Worm (Caenorhabditis elegans) whole organism, mixed stage, embryonic: ENCODE data around the gene C30H6.8.

Experiments used
- bed-3 ChIP-seq: fragments of 200-800 bp; sonication (Bioruptor generic); optimal IDR thresholded peaks from 3 replicates; lab custom pipeline; 2018; ENCODE audit warnings: mild to moderate bottlenecking, missing genetic modification characterization, moderate library complexity, missing compliant biosample characterization
- blmp-1 ChIP-seq: fragments of 150-350 bp; optimal IDR thresholded peaks from 2 replicates; lab custom pipeline; 2014; ENCODE audit warnings: missing biosample characterization, missing genetic modification characterization
- ceh-39 ChIP-seq: fragments of 150-350 bp; optimal IDR thresholded peaks from 2 replicates; lab custom pipeline; 2014; ENCODE audit warnings: missing biosample characterization, missing genetic modification characterization
- ceh-83 ChIP-seq: fragments of 200-800 bp; sonication (Bioruptor generic); optimal IDR thresholded peaks from 2 replicates; lab custom pipeline; 2018; ENCODE audit warnings: mild to moderate bottlenecking, missing genetic modification characterization, missing compliant biosample characterization
- ces-1 ChIP-seq: fragments of 150-350 bp; optimal IDR thresholded peaks from 2 replicates; lab custom pipeline; 2014; ENCODE audit warnings: missing biosample characterization, missing genetic modification reagents, missing genetic modification characterization
- cnd-1 ChIP-seq: fragments of 200-800 bp; sonication (Bioruptor generic); optimal IDR thresholded peaks from 2 replicates; lab custom pipeline; 2018; ENCODE audit warnings: mild to moderate bottlenecking, missing genetic modification characterization, missing compliant biosample characterization
- elt-1 ChIP-seq: sonication (generic microtip); optimal IDR thresholded peaks from 2 replicates; lab custom pipeline; 2017; ENCODE audit warnings: missing genetic modification characterization, mild to moderate bottlenecking, missing compliant biosample characterization, antibody characterized with exemption, moderate library complexity, borderline replicate concordance; ENCODE audit not compliant: insufficient read depth
- elt-3 ChIP-seq: fragments of 150-350 bp; optimal IDR thresholded peaks from 2 replicates; lab custom pipeline; 2014; ENCODE audit warnings: missing biosample characterization, missing genetic modification characterization
- flh-1 ChIP-seq: fragments of 200-800 bp; sonication (Bioruptor generic); optimal IDR thresholded peaks from 2 replicates; lab custom pipeline; 2018; ENCODE audit warnings: mild to moderate bottlenecking, missing genetic modification characterization, moderate library complexity, missing compliant biosample characterization
- ham-2 ChIP-seq: fragments of 200-800 bp; sonication (Bioruptor generic); optimal IDR thresholded peaks from 2 replicates; lab custom pipeline; 2018; ENCODE audit warnings: mild to moderate bottlenecking, missing genetic modification characterization, missing compliant biosample characterization
- hlh-1 ChIP-seq: fragments of 150-350 bp; optimal IDR thresholded peaks from 2 replicates; lab custom pipeline; 2014; ENCODE audit warnings: missing biosample characterization, missing genetic modification reagents, missing genetic modification characterization
- lin-13 ChIP-seq: fragments of 150-350 bp; optimal IDR thresholded peaks from 2 replicates; lab custom pipeline; 2014; ENCODE audit warnings: missing biosample characterization, missing genetic modification characterization
- lin-32 ChIP-seq: fragments of 200-800 bp; sonication (Bioruptor generic); optimal IDR thresholded peaks from 2 replicates; lab custom pipeline; 2018; ENCODE audit warnings: mild to moderate bottlenecking, missing genetic modification characterization, missing compliant biosample characterization
- lsy-2 ChIP-seq: fragments of 150-350 bp; optimal IDR thresholded peaks from 2 replicates; lab custom pipeline; 2014; ENCODE audit warnings: missing biosample characterization, missing genetic modification characterization
- mab-5 ChIP-seq: fragments of 150-350 bp; optimal IDR thresholded peaks from 2 replicates; lab custom pipeline; 2014; ENCODE audit warnings: missing biosample characterization, missing genetic modification characterization
- nhr-12 ChIP-seq: fragments of 150-350 bp; optimal IDR thresholded peaks from 2 replicates; lab custom pipeline; 2014; ENCODE audit warnings: missing biosample characterization, missing genetic modification characterization
- nhr-2 ChIP-seq: fragments of 150-350 bp; optimal IDR thresholded peaks from 2 replicates; lab custom pipeline; 2014; ENCODE audit warnings: missing biosample characterization, missing genetic modification characterization
- nhr-237 ChIP-seq: fragments of 150-350 bp; optimal IDR thresholded peaks from 2 replicates; lab custom pipeline; 2014; ENCODE audit warnings: missing biosample characterization, missing genetic modification characterization
- nhr-28 ChIP-seq: fragments of 150-350 bp; optimal IDR thresholded peaks from 2 replicates; lab custom pipeline; 2014; ENCODE audit warnings: missing biosample characterization, missing genetic modification characterization
- pha-4 ChIP-seq: fragments of 150-350 bp; optimal IDR thresholded peaks from 2 replicates; lab custom pipeline; 2018; ENCODE audit warnings: missing biosample characterization, missing genetic modification reagents, missing genetic modification characterization
- sem-2 ChIP-seq: fragments of 200-800 bp; sonication (Bioruptor generic); optimal IDR thresholded peaks from 2 replicates; lab custom pipeline; 2018; ENCODE audit warnings: mild to moderate bottlenecking, missing genetic modification characterization, missing compliant biosample characterization
- snpc-4 ChIP-seq: fragments of 150-350 bp; optimal IDR thresholded peaks from 2 replicates; lab custom pipeline; 2014; ENCODE audit warnings: missing biosample characterization, missing genetic modification characterization
- sptf-1 ChIP-seq: sonication (generic microtip); optimal IDR thresholded peaks from 2 replicates; lab custom pipeline; 2017; ENCODE audit warnings: mild to moderate bottlenecking, missing genetic modification characterization, moderate library complexity, missing compliant biosample characterization
- unc-39 ChIP-seq: fragments of 150-350 bp; optimal IDR thresholded peaks from 2 replicates; lab custom pipeline; 2014; ENCODE audit warnings: missing biosample characterization, missing genetic modification characterization
- zip-8 ChIP-seq: fragments of 150-350 bp; optimal IDR thresholded peaks from 2 replicates; lab custom pipeline; 2014; ENCODE audit warnings: missing biosample characterization, missing genetic modification characterization
- ztf-11 ChIP-seq: fragments of 150-350 bp; optimal IDR thresholded peaks from 2 replicates; lab custom pipeline; 2014; ENCODE audit warnings: missing biosample characterization, missing genetic modification characterization

C30H6.8 gene

DNA sequence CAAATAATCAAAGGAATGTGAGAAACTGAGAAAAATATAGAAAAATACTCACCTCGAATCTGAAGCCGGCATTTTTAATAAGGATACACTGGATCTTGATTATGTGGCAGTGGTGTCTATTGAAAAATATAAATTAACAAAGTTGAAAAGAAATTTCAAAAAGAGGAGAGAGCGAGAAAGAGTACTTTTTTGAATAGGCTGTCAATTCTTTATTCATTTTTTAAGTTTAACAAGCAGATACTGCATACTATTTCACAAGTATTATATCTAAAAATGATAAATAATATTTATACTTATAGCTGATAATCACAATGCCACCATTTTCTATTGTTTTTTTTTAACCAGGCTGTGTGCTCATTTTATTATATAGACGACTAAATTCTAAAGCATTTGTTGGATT is 35.6 kb downstream of the C30H6.8 start, which contains the start of gene npr-26:
npr-26 (minus strand) TSS at position 101 of the 400 bp plus-strand sequence.
- TF ChIP-seq lin-13 (tag; lab: Kevin White, UChicago) (no peak), zip-8 (no peak), hlh-1 (tag; lab: Kevin White, UChicago) (no peak)
- TF ChIP-seq, all 35 proteins: peak for 0

DNA sequence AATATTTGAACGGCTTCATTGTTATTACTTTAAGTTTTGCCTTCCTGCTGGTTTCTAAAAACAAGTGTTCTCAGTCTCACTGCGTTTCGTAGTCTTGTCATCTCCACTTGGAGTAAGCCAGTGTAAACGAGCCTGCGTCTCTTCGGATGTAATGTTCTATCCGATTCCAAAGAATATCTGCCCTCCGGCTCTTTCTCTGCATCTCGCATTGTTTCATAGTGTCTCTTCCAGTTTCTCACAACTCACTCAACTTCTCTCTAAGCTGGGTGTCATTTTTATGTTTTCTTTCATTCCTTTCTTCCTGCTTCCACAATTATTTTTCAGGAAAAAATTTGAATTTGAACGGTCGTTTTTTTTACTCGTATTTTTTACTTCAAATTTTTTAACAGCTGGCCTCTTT is 44.8 kb downstream of the C30H6.8 start:
- TF ChIP-seq elt-1 (tag; lab: Kevin White, UChicago) (no peak), ces-1 (GFP tag; lab: Kevin White, UChicago) (peak; percentile 17)

ce11 chrIV:17427423-17427822 is 45.3 kb downstream of the C30H6.8 start, which contains the start of gene C06A12.3:
C06A12.3 (plus strand) TSS chrIV:17427723.
- TF ChIP-seq blmp-1: no peak
- TF ChIP-seq sptf-1 (tag; lab: Kevin White, UChicago): no peak
- TF ChIP-seq unc-39: no peak
- no peak for TF ChIP-seq nhr-237 (tag; lab: Kevin White, UChicago)
- no peak for TF ChIP-seq lin-13 (tag; lab: Kevin White, UChicago)
- TF ChIP-seq flh-1 (GFP tag; lab: Kevin White, UChicago): no peak
- TF ChIP-seq ztf-11: no peak
- no peak for TF ChIP-seq lsy-2 (tag; lab: Kevin White, UChicago)
- TF ChIP-seq elt-3 (tag; lab: Kevin White, UChicago): no peak
- no peak for TF ChIP-seq nhr-28 (tag; lab: Kevin White, UChicago)
- no peak for TF ChIP-seq elt-1 (tag; lab: Kevin White, UChicago)
- TF ChIP-seq cnd-1 (tag; lab: Kevin White, UChicago): no peak
- no peak for TF ChIP-seq pha-4 (tag; lab: Kevin White, UChicago)
- no peak for TF ChIP-seq sem-2
- no peak for TF ChIP-seq snpc-4 (tag; lab: Kevin White, UChicago)
- no peak for TF ChIP-seq bed-3 (GFP tag; lab: Kevin White, UChicago)

DNA sequence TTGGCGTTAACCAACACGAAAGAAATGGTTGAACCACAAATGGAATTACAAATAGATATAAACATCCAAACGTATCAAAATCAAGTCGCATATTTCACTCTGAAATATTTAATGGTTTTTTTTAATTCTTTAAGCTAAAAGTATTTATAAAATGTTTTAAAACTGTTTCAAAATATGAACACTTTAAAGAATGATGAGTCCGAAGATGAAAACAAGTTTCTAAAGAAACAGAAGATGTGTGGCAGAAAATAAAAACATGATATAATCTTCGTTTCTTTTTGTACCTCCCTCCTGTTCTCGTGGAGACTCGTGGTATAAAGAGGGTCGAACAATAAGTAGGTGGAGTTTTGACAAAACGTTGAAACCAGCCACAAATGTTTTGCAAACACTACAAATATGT is 49.2 kb downstream of the C30H6.8 start, which contains the start of gene lact-6:
lact-6 (minus strand) TSS at position 101 of the 400 bp plus-strand sequence.
- TF ChIP-seq nhr-12 (tag; lab: Kevin White, UChicago) (no peak), ceh-83 (GFP tag; lab: Kevin White, UChicago) (no peak), sptf-1 (tag; lab: Kevin White, UChicago) (no peak), mab-5 (tag; lab: Kevin White, UChicago) (no peak), hlh-1 (tag; lab: Kevin White, UChicago) (no peak), nhr-28 (tag; lab: Kevin White, UChicago) (no peak), ceh-39 (tag; lab: Kevin White, UChicago) (no peak), elt-3 (tag; lab: Kevin White, UChicago) (no peak), lsy-2 (tag; lab: Kevin White, UChicago) (no peak), ham-2 (GFP tag; lab: Kevin White, UChicago) (no peak), blmp-1 (no peak), unc-39 (no peak), ces-1 (GFP tag; lab: Kevin White, UChicago) (no peak), lin-32 (GFP tag; lab: Kevin White, UChicago) (no peak), nhr-237 (tag; lab: Kevin White, UChicago) (no peak), nhr-2 (tag; lab: Kevin White, UChicago) (no peak)

- TF ChIP-seq unc-39 (no peak), snpc-4 (tag; lab: Kevin White, UChicago) (no peak), blmp-1 (no peak)
Observed at ce11 chrIV:17432223-17432826, 50.2 kb downstream of the C30H6.8 start.
